Worm (Caenorhabditis elegans): ENCODE data around the gene cln-3.1.

DNA sequence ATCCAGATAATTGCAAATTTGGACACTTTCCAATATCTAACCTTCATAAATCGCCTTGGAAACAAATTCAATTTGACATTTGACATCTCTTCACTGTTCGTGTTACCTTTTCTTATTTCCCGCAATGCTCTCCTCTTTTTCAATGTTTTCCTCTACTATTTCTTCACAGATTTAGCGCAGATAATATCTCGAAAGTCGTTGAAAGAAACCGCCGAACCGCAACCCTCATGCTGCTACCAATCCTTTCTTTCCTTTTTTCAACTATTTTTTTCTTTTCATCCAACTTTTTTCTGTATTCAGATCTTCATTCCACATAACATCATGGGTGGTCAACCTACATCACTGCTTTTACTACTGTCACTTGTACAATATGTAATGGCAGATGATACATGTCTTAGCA lies 31.1 kb downstream of the cln-3.1 start, which contains the start of gene T19B10.5:
- TF ChIP-seq elt-3 (tag; optimal IDR thresholded peaks at IDR 0.05) (no peak), nhr-28 (tag; optimal IDR thresholded peaks at IDR 0.05) (no peak), ces-1 (GFP tag; optimal IDR thresholded peaks at IDR 0.05) (no peak), nhr-76 (tag; optimal IDR thresholded peaks at IDR 0.05) (no peak), mep-1 (tag; optimal IDR thresholded peaks at IDR 0.05) (no peak)
